Fruit fly (Drosophila melanogaster) whole organism, adult: ENCODE data around the gene CG42488.

ENCODE experiments used
- CG12768 ChIP-seq: fragments of 200-800 bp; sonication (Bioruptor generic); optimal IDR thresholded peaks from 2 replicates; lab custom pipeline; 2017; ENCODE audit warnings: missing biosample characterization, missing genetic modification characterization, mild to moderate bottlenecking, moderate library complexity, missing genetic modification reagents
- CG14711 ChIP-seq: fragments of 200-800 bp; sonication (Bioruptor generic); optimal IDR thresholded peaks from 2 replicates; lab custom pipeline; 2018; ENCODE audit warnings: missing biosample characterization, mild to moderate bottlenecking, missing genetic modification characterization, moderate library complexity
- Clk ChIP-seq: fragments of 200-800 bp; sonication (Bioruptor generic); optimal IDR thresholded peaks from 2 replicates; lab custom pipeline; 2017; ENCODE audit warnings: missing biosample characterization, missing genetic modification characterization
- tj ChIP-seq: fragments of 200-800 bp; sonication (Bioruptor generic); optimal IDR thresholded peaks from 3 replicates; lab custom pipeline; 2017; ENCODE audit warnings: missing biosample characterization, mild to moderate bottlenecking, missing genetic modification characterization, moderate library complexity

- TF ChIP-seq CG12768 (GFP tag; lab: Kevin White, UChicago) (peak; percentile 89), tj (GFP tag; lab: Kevin White, UChicago) (peak; percentile 69), CG14711 (tag; lab: Kevin White, UChicago) (peak; percentile 92), Clk (GFP tag; lab: Kevin White, UChicago) (peak; percentile 23)
Observed at dm6 chr3R:25515450-25516288, 32.8 kb downstream of the CG42488 start, which contains the start of gene msi.
